Worm (Caenorhabditis elegans) whole organism, L4 larva: ENCODE measurements around the gene F42H10.2.

Source experiments
- F26F4.8 ChIP-seq: fragments of 200-800 bp; sonication (Bioruptor generic); conservative IDR thresholded peaks from 2 replicates; pipeline ENCODE4 v1.3.6; 2022; ENCODE audit warnings: missing genetic modification characterization, missing compliant biosample characterization
- T20F7.1 ChIP-seq: fragments of 200-800 bp; sonication (Bioruptor generic); optimal IDR thresholded peaks from 2 replicates; lab custom pipeline; 2018; ENCODE audit warnings: mild to moderate bottlenecking, missing genetic modification characterization, missing compliant biosample characterization
- T26A8.4 ChIP-seq: fragments of 200-800 bp; sonication (Bioruptor generic); IDR thresholded peaks from 2 replicates; pipeline ENCODE4 v1.3.6; 2022; ENCODE audit warnings: missing genetic modification characterization, missing compliant biosample characterization
- Y105C5A.15 ChIP-seq: fragments of 200-800 bp; sonication (Bioruptor generic); IDR thresholded peaks from 2 replicates; pipeline ENCODE4 v1.3.6; 2022; ENCODE audit warnings: missing genetic modification characterization, missing compliant biosample characterization
- Y48G9A.11 ChIP-seq: fragments of 200-800 bp; sonication (Bioruptor generic); IDR thresholded peaks from 2 replicates; pipeline ENCODE4 v1.3.6; 2022; ENCODE audit warnings: missing genetic modification reagents, missing genetic modification characterization, missing compliant biosample characterization
- Y5F2A.4 ChIP-seq: fragments of 200-800 bp; sonication (Bioruptor generic); optimal IDR thresholded peaks from 2 replicates; lab custom pipeline; 2018; ENCODE audit warnings: mild to moderate bottlenecking, missing genetic modification characterization, missing compliant biosample characterization
- ZK546.5 ChIP-seq, 2 experiments: sonication (generic microtip); optimal IDR thresholded peaks; 2 replicates each; lab custom pipeline; 2017; ENCODE audit warnings: missing biosample characterization in 2 of 2, missing genetic modification characterization in 2 of 2
- aly-2 ChIP-seq: sonication (generic microtip); optimal IDR thresholded peaks from 2 replicates; lab custom pipeline; 2018; ENCODE audit warnings: missing biosample characterization, missing genetic modification characterization
- attf-4 ChIP-seq: sonication (generic microtip); optimal IDR thresholded peaks from 3 replicates; lab custom pipeline; 2017; ENCODE audit warnings: missing biosample characterization, missing genetic modification characterization
- ceh-20 ChIP-seq: fragments of 200-800 bp; sonication (Bioruptor generic); IDR thresholded peaks from 2 replicates; pipeline ENCODE4 v1.3.6; 2022; ENCODE audit warnings: missing genetic modification reagents, missing genetic modification characterization, missing compliant biosample characterization
- ceh-32 ChIP-seq: sonication (generic microtip); optimal IDR thresholded peaks from 2 replicates; lab custom pipeline; 2016; ENCODE audit warnings: mild to moderate bottlenecking, missing genetic modification characterization, missing compliant biosample characterization; ENCODE audit not compliant: poor library complexity
- ceh-44 ChIP-seq: fragments of 200-800 bp; sonication (Bioruptor generic); IDR thresholded peaks from 2 replicates; pipeline ENCODE4 v1.3.6; 2022; ENCODE audit warnings: missing genetic modification reagents, missing genetic modification characterization, missing compliant biosample characterization
- ceh-62 ChIP-seq: sonication (generic microtip); optimal IDR thresholded peaks from 2 replicates; lab custom pipeline; 2017; ENCODE audit warnings: missing biosample characterization, missing genetic modification characterization
- ceh-82 ChIP-seq: sonication (generic microtip); optimal IDR thresholded peaks from 2 replicates; lab custom pipeline; 2017; ENCODE audit warnings: missing biosample characterization, missing genetic modification characterization
- ces-1 ChIP-seq: fragments of 150-350 bp; sonication (generic microtip); optimal IDR thresholded peaks from 4 replicates; lab custom pipeline; 2014; ENCODE audit warnings: missing biosample characterization, missing genetic modification reagents, missing genetic modification characterization
- cey-2 ChIP-seq: sonication (generic microtip); optimal IDR thresholded peaks from 3 replicates; lab custom pipeline; 2017; ENCODE audit warnings: missing genetic modification characterization, mild to moderate bottlenecking, missing compliant biosample characterization, antibody characterized with exemption, borderline replicate concordance; ENCODE audit not compliant: insufficient read depth
- ctbp-1 ChIP-seq: fragments of 200-800 bp; sonication (Bioruptor generic); IDR thresholded peaks from 2 replicates; pipeline ENCODE4 v1.3.6; 2022; ENCODE audit warnings: missing genetic modification reagents, missing genetic modification characterization, missing compliant biosample characterization
- daf-16 ChIP-seq, 3 experiments: sonication (generic microtip); optimal IDR thresholded peaks; 2 replicates each; lab custom pipeline; 2016 to 2017; ENCODE audit warnings: missing genetic modification characterization in 3 of 3, missing genetic modification reagents in 3 of 3, mild to moderate bottlenecking in 2 of 3, missing compliant biosample characterization in 2 of 3, missing biosample characterization in 1 of 3, moderate library complexity in 1 of 3
- dmd-8 ChIP-seq: fragments of 200-800 bp; sonication (Bioruptor generic); IDR thresholded peaks from 2 replicates; pipeline ENCODE4 v1.3.6; 2022; ENCODE audit warnings: missing genetic modification characterization, missing compliant biosample characterization
- dmd-9 ChIP-seq: fragments of 200-800 bp; sonication (Bioruptor generic); IDR thresholded peaks from 2 replicates; pipeline ENCODE4 v1.3.6; 2022; ENCODE audit warnings: missing genetic modification reagents, missing genetic modification characterization, missing compliant biosample characterization
- egl-27 ChIP-seq: sonication (generic microtip); optimal IDR thresholded peaks from 3 replicates; lab custom pipeline; 2017; ENCODE audit warnings: missing biosample characterization, missing genetic modification reagents, missing genetic modification characterization
- egl-43 ChIP-seq: fragments of 200-800 bp; sonication (Bioruptor generic); IDR thresholded peaks from 2 replicates; pipeline ENCODE4 v1.3.6; 2022; ENCODE audit warnings: missing genetic modification reagents, missing genetic modification characterization, missing compliant biosample characterization
- hlh-11 ChIP-seq: fragments of 200-800 bp; sonication (Bioruptor generic); optimal IDR thresholded peaks from 2 replicates; lab custom pipeline; 2018; ENCODE audit warnings: mild to moderate bottlenecking, missing genetic modification characterization, missing compliant biosample characterization
- hlh-30 ChIP-seq: sonication (generic microtip); optimal IDR thresholded peaks from 2 replicates; lab custom pipeline; 2017; ENCODE audit warnings: antibody characterized with exemption, mild to moderate bottlenecking, missing genetic modification characterization, missing compliant biosample characterization; ENCODE audit not compliant: insufficient read depth
- jun-1 ChIP-seq: fragments of 150-350 bp; optimal IDR thresholded peaks from 2 replicates; lab custom pipeline; 2014; ENCODE audit warnings: missing biosample characterization, missing genetic modification reagents, missing genetic modification characterization
- lim-7 ChIP-seq: fragments of 200-800 bp; sonication (Bioruptor generic); IDR thresholded peaks from 2 replicates; pipeline ENCODE4 v1.3.6; 2022; ENCODE audit warnings: missing genetic modification characterization, missing compliant biosample characterization
- lin-1 ChIP-seq: fragments of 200-800 bp; sonication (Bioruptor generic); IDR thresholded peaks from 2 replicates; pipeline ENCODE4 v1.3.6; 2022; ENCODE audit warnings: missing genetic modification reagents, missing genetic modification characterization, missing compliant biosample characterization
- lin-13 ChIP-seq: fragments of 150-350 bp; optimal IDR thresholded peaks from 2 replicates; lab custom pipeline; 2014; ENCODE audit warnings: missing biosample characterization, missing genetic modification reagents, missing genetic modification characterization
- madf-9 ChIP-seq: fragments of 200-800 bp; sonication (Bioruptor generic); conservative IDR thresholded peaks from 2 replicates; pipeline ENCODE4 v1.3.6; 2022; ENCODE audit warnings: missing genetic modification reagents, missing genetic modification characterization, missing compliant biosample characterization
- mep-1 ChIP-seq: fragments of 150-350 bp; sonication (generic microtip); optimal IDR thresholded peaks from 3 replicates; lab custom pipeline; 2014; ENCODE audit warnings: missing biosample characterization, missing genetic modification characterization
- mxl-2 ChIP-seq: fragments of 200-800 bp; sonication (Bioruptor generic); conservative IDR thresholded peaks from 2 replicates; pipeline ENCODE4 v1.3.6; 2022; ENCODE audit warnings: missing genetic modification reagents, missing genetic modification characterization, missing compliant biosample characterization
- mxl-3 ChIP-seq: fragments of 200-800 bp; sonication (Bioruptor generic); optimal IDR thresholded peaks from 2 replicates; lab custom pipeline; 2018; ENCODE audit warnings: mild to moderate bottlenecking, missing genetic modification characterization, missing compliant biosample characterization
- nhr-102 ChIP-seq: sonication (generic microtip); optimal IDR thresholded peaks from 2 replicates; lab custom pipeline; 2016; ENCODE audit warnings: mild to moderate bottlenecking, missing genetic modification characterization, moderate library complexity, missing compliant biosample characterization
- nhr-11 ChIP-seq: fragments of 150-350 bp; optimal IDR thresholded peaks from 2 replicates; lab custom pipeline; 2014; ENCODE audit warnings: missing biosample characterization, missing genetic modification characterization
- nhr-25 ChIP-seq: sonication (generic microtip); optimal IDR thresholded peaks from 2 replicates; lab custom pipeline; 2017; ENCODE audit warnings: missing genetic modification characterization, mild to moderate bottlenecking, missing compliant biosample characterization, antibody characterized with exemption, moderate library complexity, borderline replicate concordance; ENCODE audit not compliant: insufficient read depth
- nhr-28 ChIP-seq: fragments of 150-350 bp; optimal IDR thresholded peaks from 2 replicates; lab custom pipeline; 2014; ENCODE audit warnings: missing biosample characterization, missing genetic modification characterization
- nhr-41 ChIP-seq: fragments of 200-800 bp; sonication (Bioruptor generic); IDR thresholded peaks from 2 replicates; pipeline ENCODE4 v1.3.6; 2022; ENCODE audit warnings: missing genetic modification reagents, missing genetic modification characterization, missing compliant biosample characterization
- nhr-77 ChIP-seq: fragments of 150-350 bp; optimal IDR thresholded peaks from 2 replicates; lab custom pipeline; 2014; ENCODE audit warnings: missing biosample characterization, missing genetic modification characterization
- sdz-12 ChIP-seq: fragments of 200-800 bp; sonication (Bioruptor generic); optimal IDR thresholded peaks from 2 replicates; lab custom pipeline; 2018; ENCODE audit warnings: mild to moderate bottlenecking, missing genetic modification characterization, missing compliant biosample characterization
- snpc-1.2 ChIP-seq: fragments of 200-800 bp; sonication (Bioruptor generic); IDR thresholded peaks from 2 replicates; pipeline ENCODE4 v1.3.6; 2022; ENCODE audit warnings: missing genetic modification reagents, missing genetic modification characterization, missing compliant biosample characterization
- spr-1 ChIP-seq: sonication (generic microtip); optimal IDR thresholded peaks from 2 replicates; lab custom pipeline; 2016; ENCODE audit warnings: mild to moderate bottlenecking, missing genetic modification characterization, missing compliant biosample characterization
- spr-3 ChIP-seq: fragments of 200-800 bp; sonication (Bioruptor generic); optimal IDR thresholded peaks from 2 replicates; lab custom pipeline; 2018; ENCODE audit warnings: mild to moderate bottlenecking, missing genetic modification characterization, missing compliant biosample characterization
- tag-97 ChIP-seq: fragments of 200-800 bp; sonication (Bioruptor generic); IDR thresholded peaks from 2 replicates; pipeline ENCODE4 v1.3.6; 2022; ENCODE audit warnings: missing genetic modification characterization, missing compliant biosample characterization
- unc-130 ChIP-seq: sonication (generic microtip); optimal IDR thresholded peaks from 2 replicates; lab custom pipeline; 2016; ENCODE audit warnings: missing genetic modification reagents, missing genetic modification characterization, missing compliant biosample characterization
- unc-62 ChIP-seq, 3 experiments: fragments of 150-350 bp in 1 of 3; sonication (generic microtip); optimal IDR thresholded peaks in 2 of 3; peaks in 1 of 3; 1 replicate in 1 of 3; 2 replicates in 2 of 3; lab custom pipeline; 2014 to 2017; ENCODE audit warnings: missing biosample characterization in 3 of 3, missing genetic modification characterization in 3 of 3, missing genetic modification reagents in 3 of 3, missing genotype in 1 of 3
- zag-1 ChIP-seq: fragments of 150-350 bp; optimal IDR thresholded peaks from 2 replicates; lab custom pipeline; 2014; ENCODE audit warnings: missing biosample characterization, missing genetic modification characterization
- zfp-2 ChIP-seq: sonication (generic microtip); optimal IDR thresholded peaks from 2 replicates; lab custom pipeline; 2016; ENCODE audit warnings: mild to moderate bottlenecking, missing genetic modification characterization, missing compliant biosample characterization
- ztf-11 ChIP-seq: fragments of 150-350 bp; optimal IDR thresholded peaks from 2 replicates; lab custom pipeline; 2014; ENCODE audit warnings: missing biosample characterization, missing genetic modification characterization
- ztf-7 ChIP-seq: fragments of 150-350 bp; optimal IDR thresholded peaks from 2 replicates; lab custom pipeline; 2014; ENCODE audit warnings: missing biosample characterization, missing genetic modification characterization

The F42H10.2 gene

ce11 chrIII:8449160-8449807 is 41.1 kb upstream of the F42H10.2 start, which contains the start of gene mrpl-32 (continued):
- TF ChIP-seq ctbp-1 (no peak), ceh-32 (tag; lab: Kevin White, UChicago) (no peak), tag-97 (GFP tag; lab: Robert Waterston, UW) (no peak), T20F7.1 (peak; percentile 75), zag-1 (no peak), attf-4 (tag; lab: Kevin White, UChicago) (no peak), spr-3 (no peak), mxl-3 (GFP tag; lab: Kevin White, UChicago) (no peak), nhr-28 (no peak), Y5F2A.4 (GFP tag; lab: Kevin White, UChicago) (peak; percentile 50), unc-62 (GFP tag; optimal IDR thresholded peaks at IDR 0.05 in 1 of 2; lab: Kevin White, UChicago) (no peak), unc-62 (tag; optimal IDR thresholded peaks at IDR 0.05; lab: Kevin White, UChicago) (no peak), F26F4.8 (no peak), hlh-11 (tag; lab: Kevin White, UChicago) (no peak), ztf-7 (tag; lab: Kevin White, UChicago) (no peak), ztf-11 (no peak), zfp-2 (tag; lab: Kevin White, UChicago) (no peak), hlh-30 (tag; lab: Kevin White, UChicago) (no peak), Y48G9A.11 (GFP tag; lab: Robert Waterston, UW) (peak; percentile 56), madf-9 (GFP tag; lab: Robert Waterston, UW) (no peak), nhr-11 (no peak), egl-43 (GFP tag; lab: Robert Waterston, UW) (no peak), ces-1 (GFP tag; lab: Kevin White, UChicago) (no peak), nhr-41 (GFP tag; lab: Robert Waterston, UW) (no peak), ceh-20 (GFP tag; lab: Robert Waterston, UW) (no peak), unc-130 (no peak), mxl-2 (GFP tag; lab: Robert Waterston, UW) (no peak), Y105C5A.15 (no peak), ceh-62 (tag; lab: Kevin White, UChicago) (no peak), jun-1 (tag; lab: Kevin White, UChicago) (no peak), snpc-1.2 (peak; percentile 28; the same call in 1 of the 2 replicates), nhr-77 (tag; lab: Kevin White, UChicago) (no peak), lim-7 (GFP tag; lab: Robert Waterston, UW) (0 out of 2 replicates have a peak, but pooled peaks have one; percentile 56), daf-16 (GFP tag; optimal IDR thresholded peaks at IDR 0.05; lab: Kevin White, UChicago) (peak; percentile 10 to 41), daf-16 (tag; optimal IDR thresholded peaks at IDR 0.05; lab: Kevin White, UChicago) (peak; percentile 11), T26A8.4 (no peak), sdz-12 (GFP tag; lab: Kevin White, UChicago) (no peak), mep-1 (tag; lab: Kevin White, UChicago) (peak; percentile 63), ceh-82 (tag; lab: Kevin White, UChicago) (no peak), spr-1 (tag; lab: Kevin White, UChicago) (no peak), dmd-9 (GFP tag; lab: Robert Waterston, UW) (no peak), lin-13 (GFP tag; lab: Kevin White, UChicago) (no peak), egl-27 (no peak), ceh-44 (GFP tag; lab: Robert Waterston, UW) (no peak), ZK546.5 (tag; optimal IDR thresholded peaks at IDR 0.05; lab: Kevin White, UChicago) (no peak), nhr-25 (no peak), cey-2 (no peak), nhr-102 (tag; lab: Kevin White, UChicago) (peak; percentile 35), aly-2 (tag; lab: Kevin White, UChicago) (no peak), dmd-8 (GFP tag; lab: Robert Waterston, UW) (no peak), lin-1 (GFP tag; lab: Robert Waterston, UW) (peak; percentile 71; the same call in 1 of the 2 replicates)
